Fruit fly (Drosophila melanogaster) whole organism: ENCODE results near the gene CG31269.

ENCODE experiments used
- CG8478 ChIP-seq: fragments of >200 bp; optimal IDR thresholded peaks from 2 replicates; lab custom pipeline; 2018; ENCODE audit warnings: inconsistent platforms
- Dll ChIP-seq: fragments of >200 bp; optimal IDR thresholded peaks from 2 replicates; lab custom pipeline; 2017
- EcR ChIP-seq, 2 experiments: fragments of >200 bp; optimal IDR thresholded peaks; 2 replicates each; lab custom pipeline; 2017; ENCODE audit warnings: missing biosample characterization in 2 of 2, missing genetic modification characterization in 2 of 2, missing genetic modification reagents in 2 of 2
- pan ChIP-seq: fragments of >200 bp; optimal IDR thresholded peaks from 2 replicates; lab custom pipeline; 2017
- psq ChIP-seq: fragments of >200 bp; optimal IDR thresholded peaks from 2 replicates; lab custom pipeline; 2017
- usp ChIP-seq: fragments of >200 bp; optimal IDR thresholded peaks from 2 replicates; lab custom pipeline; 2017; ENCODE audit warnings: missing biosample characterization, missing genetic modification characterization, mixed read lengths

CG31269 gene

DNA sequence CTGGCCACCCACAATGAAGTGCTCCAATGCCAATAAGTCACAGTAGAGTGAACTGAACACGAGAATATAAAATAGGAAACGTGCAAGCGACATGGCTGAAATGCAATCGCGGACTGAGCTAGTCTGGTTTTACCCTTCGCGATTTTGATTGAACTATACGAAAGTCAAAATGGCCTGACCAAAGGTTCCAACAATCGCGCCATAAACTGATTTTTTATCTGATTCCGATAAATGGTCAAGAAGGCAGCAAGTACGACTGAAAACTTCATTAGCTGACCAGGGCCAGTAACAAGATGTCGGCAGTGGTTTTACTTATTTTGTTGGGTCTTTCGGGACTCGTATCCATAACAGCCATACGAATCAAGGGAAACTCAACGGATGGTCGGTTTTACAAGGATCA, at the start of gene CG31269, which contains the start of gene CG17477:
CG31269 (plus strand) TSS at position 289 of the 400 bp plus-strand sequence.
CG17477 (minus strand) TSS at position 101 of the 400 bp plus-strand sequence.
- no peak for TF ChIP-seq CG8478 (lab: Kevin White, UChicago)
- TF ChIP-seq usp (GFP tag; lab: Kevin White, UChicago) = no peak
- no peak for TF ChIP-seq pan (lab: Kevin White, UChicago)
- TF ChIP-seq EcR (GFP tag; optimal IDR thresholded peaks at IDR 0.05; lab: Kevin White, UChicago) = no peak
- no peak for TF ChIP-seq psq (lab: Kevin White, UChicago)
- no peak for TF ChIP-seq Dll (lab: Kevin White, UChicago)

DNA sequence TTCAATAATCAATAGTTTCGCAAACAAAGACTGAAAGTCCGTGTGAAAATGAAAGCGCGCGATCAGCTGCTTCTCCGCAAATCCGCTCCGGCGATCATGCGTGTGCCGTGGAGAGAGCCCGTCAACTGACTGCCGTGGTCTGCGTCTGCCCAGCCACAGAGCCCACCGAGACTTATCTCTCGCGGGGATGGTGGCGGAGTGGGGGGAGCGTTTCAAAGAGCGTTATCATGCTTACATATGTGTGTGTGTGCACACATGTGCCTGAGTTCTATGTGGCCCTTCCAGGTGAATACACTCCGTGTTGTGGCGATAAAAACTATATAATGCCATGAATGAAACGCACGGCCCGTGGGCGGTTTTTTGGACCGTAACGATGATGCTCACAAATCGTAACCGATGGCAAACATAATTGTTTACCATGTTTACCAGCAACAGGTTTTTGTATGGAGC, 48.9 kb upstream of the CG31269 start:
- no peak for TF ChIP-seq Dll (lab: Kevin White, UChicago)
- TF ChIP-seq EcR (GFP tag; optimal IDR thresholded peaks at IDR 0.05; lab: Kevin White, UChicago) = peak in 1 of 2 experiments; percentile 33

DNA sequence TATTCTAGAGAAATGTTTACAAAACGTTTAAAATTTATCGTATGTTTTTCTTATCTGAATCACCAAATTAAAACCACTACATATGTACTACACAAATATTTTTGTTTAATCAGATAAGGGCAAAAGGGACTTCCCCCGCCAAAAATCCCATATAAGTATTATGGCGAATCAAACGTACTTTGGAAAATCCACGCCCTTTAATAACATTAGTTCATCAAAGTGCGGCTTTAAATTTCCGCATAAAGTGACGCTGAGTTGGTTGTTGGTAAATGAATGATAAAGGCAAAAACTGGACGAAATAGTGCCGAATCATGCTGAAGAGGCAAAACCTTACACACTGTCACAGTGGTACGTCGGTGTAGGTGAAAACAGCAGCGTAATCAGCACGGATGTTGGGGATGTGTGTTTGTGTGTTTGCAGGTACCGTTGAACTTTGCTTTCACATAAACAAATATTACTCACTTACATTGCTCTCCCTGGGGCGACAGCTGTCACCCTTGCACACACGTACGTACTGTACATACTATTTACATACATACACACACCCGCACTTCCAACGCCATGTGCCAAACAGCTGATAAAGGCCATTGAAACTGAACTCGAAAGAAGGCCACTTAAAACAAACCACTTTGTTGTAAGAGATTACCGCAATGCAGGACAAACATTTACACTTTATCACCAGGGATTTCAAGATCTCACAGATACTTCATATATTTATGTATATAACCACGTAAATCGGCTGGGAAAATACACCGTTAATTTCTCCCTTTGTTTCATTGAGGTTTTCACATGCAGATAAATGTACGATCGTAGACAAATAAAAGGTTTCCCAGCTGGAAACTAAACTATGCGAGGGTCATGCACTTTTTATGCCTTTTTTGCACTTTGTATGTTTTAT, 47.7 kb upstream of the CG31269 start:
- no peak for TF ChIP-seq Dll (lab: Kevin White, UChicago)
- no peak for TF ChIP-seq psq (lab: Kevin White, UChicago)
- TF ChIP-seq CG8478 (lab: Kevin White, UChicago) = no peak
- no peak for TF ChIP-seq EcR (GFP tag; optimal IDR thresholded peaks at IDR 0.05; lab: Kevin White, UChicago)
- no peak for TF ChIP-seq pan (lab: Kevin White, UChicago)
- no peak for TF ChIP-seq usp (GFP tag; lab: Kevin White, UChicago)

DNA sequence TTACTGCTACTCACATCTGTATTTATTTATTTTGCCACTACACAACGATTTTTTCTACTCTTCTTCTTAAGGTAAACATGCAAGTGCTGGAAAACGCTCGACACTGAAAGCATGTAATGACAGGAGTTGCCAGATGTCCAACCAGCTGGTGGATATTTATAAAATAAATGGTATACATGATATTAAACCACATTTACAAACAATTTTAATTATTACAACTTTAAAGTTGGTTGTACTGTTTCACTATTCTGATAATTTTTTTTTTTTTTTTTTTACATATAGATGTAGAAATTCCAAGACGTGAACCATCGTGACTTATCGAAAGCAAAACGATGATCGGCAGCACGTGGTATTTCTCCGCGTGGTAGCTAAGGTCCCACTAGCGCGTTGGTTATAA, 47.1 kb upstream of the CG31269 start, which contains the start of the genes Keap1 and kuk:
Keap1 (minus strand) TSS at position 87 of the 397 bp plus-strand sequence.
kuk (plus strand) TSS at position 386 of the 397 bp plus-strand sequence.
- no peak for TF ChIP-seq EcR (GFP tag; optimal IDR thresholded peaks at IDR 0.05; lab: Kevin White, UChicago)
- TF ChIP-seq CG8478 (lab: Kevin White, UChicago) = no peak
- no peak for TF ChIP-seq Dll (lab: Kevin White, UChicago)
- TF ChIP-seq psq (lab: Kevin White, UChicago) = no peak
- TF ChIP-seq pan (lab: Kevin White, UChicago) = no peak
- TF ChIP-seq usp (GFP tag; lab: Kevin White, UChicago) = no peak

DNA sequence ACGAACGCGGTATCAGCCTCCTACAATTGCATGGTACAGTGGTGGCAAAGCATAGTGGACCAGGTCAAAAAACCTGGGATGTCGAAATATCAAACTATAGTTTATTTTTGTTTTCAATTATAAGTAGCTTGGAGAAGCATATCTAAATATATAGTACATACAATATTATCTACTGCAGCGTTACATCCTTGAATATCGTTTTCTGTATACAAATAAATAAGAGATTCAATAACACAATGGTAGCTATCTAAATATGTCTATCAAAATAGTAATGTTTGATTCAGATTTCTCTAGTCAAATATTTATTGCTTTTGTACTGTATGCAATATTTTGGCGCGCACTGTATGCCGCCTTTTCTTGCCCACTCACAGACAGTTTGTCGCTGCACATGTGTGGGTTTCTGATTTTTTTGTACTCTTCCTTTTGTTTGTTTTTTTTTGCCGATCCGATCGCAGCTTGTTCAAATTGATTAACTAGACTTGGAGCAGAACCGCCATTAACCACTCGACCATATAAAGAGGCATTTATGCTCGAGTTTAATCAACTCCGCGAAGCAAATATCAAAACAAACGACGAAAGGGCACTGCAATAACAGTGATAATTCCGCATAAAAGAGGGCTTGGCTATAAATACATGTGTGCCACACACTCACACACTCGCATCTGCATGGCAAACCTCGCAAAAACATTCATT, 46.1 kb upstream of the CG31269 start:
- TF ChIP-seq Dll (lab: Kevin White, UChicago) (no peak), usp (GFP tag; lab: Kevin White, UChicago) (no peak), pan (lab: Kevin White, UChicago) (no peak), psq (lab: Kevin White, UChicago) (no peak), CG8478 (lab: Kevin White, UChicago) (no peak), EcR (GFP tag; optimal IDR thresholded peaks at IDR 0.05; lab: Kevin White, UChicago) (no peak)

DNA sequence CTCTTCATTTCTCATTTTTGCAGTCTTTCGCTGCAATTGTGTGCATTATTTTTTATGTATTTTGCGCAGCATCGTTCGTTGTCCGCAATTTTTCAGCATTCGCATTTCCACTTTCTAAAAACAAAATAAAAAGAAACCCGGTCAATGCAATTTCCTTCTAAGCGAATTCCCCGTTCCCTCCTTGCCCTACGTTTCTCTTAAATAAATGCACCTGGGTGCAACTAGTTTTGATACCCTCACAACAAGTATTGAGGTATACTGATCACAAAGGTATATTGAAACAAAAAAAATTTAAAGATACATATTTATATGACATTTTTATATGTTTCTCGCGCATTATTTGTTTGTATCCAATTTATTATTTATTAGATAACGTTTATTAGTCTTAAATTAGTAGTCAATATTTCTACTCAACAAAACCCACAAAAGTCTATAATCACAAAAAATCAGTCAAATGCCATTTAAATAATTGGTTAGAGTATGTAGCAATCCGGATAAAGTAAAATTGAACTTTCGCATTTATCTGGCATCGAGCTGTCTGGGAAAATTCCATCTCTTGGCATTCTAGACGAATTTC, 45.5 kb upstream of the CG31269 start:
- TF ChIP-seq EcR (GFP tag; optimal IDR thresholded peaks at IDR 0.05; lab: Kevin White, UChicago) (no peak), pan (lab: Kevin White, UChicago) (no peak), psq (lab: Kevin White, UChicago) (no peak), CG8478 (lab: Kevin White, UChicago) (no peak), usp (GFP tag; lab: Kevin White, UChicago) (no peak), Dll (lab: Kevin White, UChicago) (no peak)

DNA sequence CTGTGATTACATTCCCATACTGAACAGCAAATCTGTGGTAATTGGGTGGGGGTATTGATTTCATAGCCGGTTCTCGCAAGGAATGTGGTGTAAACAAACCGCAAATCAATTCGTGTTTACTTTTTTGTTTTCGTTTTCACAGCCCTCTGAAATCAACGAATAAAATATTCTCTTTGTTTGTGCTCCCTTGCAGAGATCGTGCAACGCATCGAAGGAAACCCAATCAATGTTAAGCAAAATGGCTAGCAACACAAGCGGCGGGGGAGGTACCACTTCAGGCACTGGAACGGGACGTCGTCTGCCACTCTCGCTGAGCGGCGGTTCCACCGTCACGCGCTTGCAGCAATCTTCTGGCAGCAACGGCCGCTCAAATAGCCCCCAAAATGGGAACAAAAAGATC, 44.5 kb upstream of the CG31269 start:
- no peak for TF ChIP-seq Dll (lab: Kevin White, UChicago)
- TF ChIP-seq psq (lab: Kevin White, UChicago) = no peak
- TF ChIP-seq EcR (GFP tag; optimal IDR thresholded peaks at IDR 0.05; lab: Kevin White, UChicago) = no peak
- TF ChIP-seq usp (GFP tag; lab: Kevin White, UChicago) = no peak
- no peak for TF ChIP-seq CG8478 (lab: Kevin White, UChicago)
- no peak for TF ChIP-seq pan (lab: Kevin White, UChicago)

DNA sequence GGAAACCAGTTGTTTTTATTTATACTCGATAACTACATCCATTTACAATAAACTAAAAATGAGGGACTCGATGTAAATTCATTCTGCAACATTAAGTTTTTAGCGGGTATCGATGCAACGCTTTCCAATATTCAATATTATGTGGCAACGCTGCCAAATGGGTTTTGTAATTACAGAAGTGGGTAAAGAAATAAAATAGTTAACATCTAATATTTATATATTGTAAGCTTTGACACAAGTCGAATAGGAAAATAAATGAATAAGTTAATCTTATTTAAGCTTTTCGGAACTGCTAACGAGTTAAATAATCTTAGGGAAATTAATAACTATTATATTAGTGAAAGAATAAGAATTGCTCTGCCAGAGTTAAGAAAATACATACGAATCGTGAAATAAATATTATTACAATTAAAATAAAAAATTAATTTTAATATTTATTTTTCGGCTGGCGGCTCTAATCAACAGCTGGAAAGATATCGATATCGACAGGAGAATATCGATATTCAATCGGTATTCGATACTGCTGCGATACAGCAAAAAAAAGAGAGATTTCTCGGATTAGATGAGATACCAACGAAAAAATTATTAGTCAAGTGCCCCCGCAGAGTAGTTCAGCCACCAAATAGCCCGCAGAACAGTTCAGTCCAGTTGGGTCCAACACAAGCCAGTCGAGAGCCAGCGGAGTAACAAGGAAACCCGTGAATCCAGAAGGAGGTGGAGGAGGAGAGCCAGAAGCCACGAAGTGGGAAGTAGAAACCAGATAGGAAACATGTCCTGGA, 41.7 kb upstream of the CG31269 start, which contains the start of gene GckIII:
GckIII (plus strand) TSS at position 485 of the 779 bp plus-strand sequence.
- TF ChIP-seq psq (lab: Kevin White, UChicago) (no peak), EcR (GFP tag; optimal IDR thresholded peaks at IDR 0.05; lab: Kevin White, UChicago) (no peak), pan (lab: Kevin White, UChicago) (no peak), CG8478 (lab: Kevin White, UChicago) (no peak), Dll (lab: Kevin White, UChicago) (no peak), usp (GFP tag; lab: Kevin White, UChicago) (no peak)

DNA sequence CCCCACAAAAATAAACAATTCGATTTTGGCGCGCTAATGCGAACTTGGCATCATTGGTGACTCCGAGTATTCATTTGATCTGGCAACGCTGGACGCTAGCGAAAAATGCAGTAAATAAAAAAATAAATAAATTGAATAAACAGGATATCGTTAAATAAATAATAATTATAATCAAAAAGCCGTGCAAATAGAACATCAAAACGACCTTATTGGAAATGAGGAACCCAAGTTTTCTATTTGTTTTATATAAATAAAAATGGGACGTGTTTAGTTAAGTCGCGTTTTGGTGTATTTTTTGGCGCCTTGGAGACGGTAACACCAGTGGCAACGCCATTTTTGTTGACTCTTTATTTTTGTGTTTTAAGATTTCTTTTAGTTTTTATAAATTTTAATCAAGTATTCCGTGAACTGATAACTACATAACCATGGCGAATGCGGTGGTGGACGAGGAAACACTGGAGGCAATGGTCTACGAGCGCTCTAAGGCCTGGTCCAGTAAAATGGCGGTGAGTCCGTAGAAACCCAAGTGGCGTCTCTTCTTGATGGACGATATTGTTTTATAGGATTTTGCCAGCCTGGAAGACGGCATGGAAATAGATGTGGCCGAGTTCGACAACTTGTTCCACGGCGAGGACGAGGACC, 38.8 kb upstream of the CG31269 start, which contains the start of gene cal1:
cal1 (plus strand) TSS at position 304 of the 642 bp plus-strand sequence.
- TF ChIP-seq EcR (GFP tag; optimal IDR thresholded peaks at IDR 0.05; lab: Kevin White, UChicago) (no peak), Dll (lab: Kevin White, UChicago) (no peak), psq (lab: Kevin White, UChicago) (no peak), usp (GFP tag; lab: Kevin White, UChicago) (no peak), CG8478 (lab: Kevin White, UChicago) (no peak), pan (lab: Kevin White, UChicago) (no peak)
